Worm (Caenorhabditis elegans) whole organism, L1 larva: Measurements from ENCODE around the gene algn-12.

Source experiments
- C04F5.9 ChIP-seq: sonication (generic microtip); optimal IDR thresholded peaks from 2 replicates; lab custom pipeline; 2016; ENCODE audit warnings: missing genetic modification characterization, missing compliant biosample characterization
- C34B4.2 ChIP-seq: sonication (generic microtip); optimal IDR thresholded peaks from 2 replicates; lab custom pipeline; 2017; ENCODE audit warnings: mild to moderate bottlenecking, missing genetic modification characterization, missing compliant biosample characterization
- F16B12.6 ChIP-seq: fragments of 150-350 bp; optimal IDR thresholded peaks from 2 replicates; lab custom pipeline; 2014; ENCODE audit warnings: missing biosample characterization, missing genetic modification characterization
- aha-1 ChIP-seq: fragments of 150-350 bp; optimal IDR thresholded peaks from 2 replicates; lab custom pipeline; 2014; ENCODE audit warnings: missing biosample characterization, missing genetic modification characterization
- blmp-1 ChIP-seq: fragments of 150-350 bp; optimal IDR thresholded peaks from 2 replicates; lab custom pipeline; 2014; ENCODE audit warnings: missing biosample characterization, missing genetic modification characterization
- ceh-8 ChIP-seq: fragments of 200-800 bp; sonication (Bioruptor generic); optimal IDR thresholded peaks from 2 replicates; lab custom pipeline; 2018; ENCODE audit warnings: mild to moderate bottlenecking, missing genetic modification characterization, moderate library complexity, missing compliant biosample characterization
- ceh-82 ChIP-seq, 3 experiments: fragments of 150-350 bp in 1 of 3; sonication (generic microtip) in 2 of 3; optimal IDR thresholded peaks; 2 replicates each; lab custom pipeline; 2014 to 2017; ENCODE audit warnings: missing biosample characterization in 3 of 3, missing genetic modification characterization in 3 of 3
- ceh-88 ChIP-seq: fragments of 200-800 bp; sonication (Bioruptor generic); IDR thresholded peaks from 2 replicates; pipeline ENCODE4 v1.3.6; 2022; ENCODE audit warnings: missing genetic modification characterization, missing compliant biosample characterization
- dpl-1 ChIP-seq, 3 experiments: fragments of 150-350 bp in 2 of 3; sonication (generic microtip) in 1 of 3; optimal IDR thresholded peaks; 2 replicates each; lab custom pipeline; 2014 to 2017; ENCODE audit warnings: missing biosample characterization in 3 of 3, missing genetic modification characterization in 3 of 3, missing genetic modification reagents in 3 of 3
- dsc-1 ChIP-seq: sonication (generic microtip); optimal IDR thresholded peaks from 2 replicates; lab custom pipeline; 2016; ENCODE audit warnings: mild to moderate bottlenecking, missing genetic modification characterization, missing compliant biosample characterization
- egl-13 ChIP-seq: sonication (generic microtip); optimal IDR thresholded peaks from 2 replicates; lab custom pipeline; 2016; ENCODE audit warnings: missing genotype, missing genetic modification reagents, missing genetic modification characterization, missing compliant biosample characterization
- egl-27 ChIP-seq, 2 experiments: fragments of 150-350 bp in 1 of 2; sonication (generic microtip); optimal IDR thresholded peaks; 3 replicates each; lab custom pipeline; 2017 to 2018; ENCODE audit warnings: missing biosample characterization in 2 of 2, missing genetic modification characterization in 2 of 2, missing genetic modification reagents in 2 of 2
- elt-3 ChIP-seq, 6 experiments: fragments of 150-350 bp in 1 of 6; sonication (generic microtip); optimal IDR thresholded peaks; 2 replicates each; lab custom pipeline; 2017 to 2018; ENCODE audit warnings: missing biosample characterization in 6 of 6, missing genetic modification characterization in 6 of 6, inconsistent platforms in 1 of 6
- fos-1 ChIP-seq: fragments of 150-350 bp; optimal IDR thresholded peaks from 2 replicates; lab custom pipeline; 2014; ENCODE audit warnings: missing biosample characterization, missing genetic modification characterization
- jun-1 ChIP-seq: fragments of 150-350 bp; optimal IDR thresholded peaks from 2 replicates; lab custom pipeline; 2014; ENCODE audit warnings: missing biosample characterization, missing genetic modification reagents, missing genetic modification characterization
- lin-15B ChIP-seq: fragments of 150-350 bp; sonication (generic microtip); optimal IDR thresholded peaks from 3 replicates; lab custom pipeline; 2014; ENCODE audit warnings: missing biosample characterization, missing genetic modification characterization
- lin-35 ChIP-seq, 2 experiments: fragments of 150-350 bp; optimal IDR thresholded peaks; 2 replicates each; lab custom pipeline; 2014; ENCODE audit warnings: missing biosample characterization in 2 of 2, missing genetic modification characterization in 2 of 2, missing genetic modification reagents in 2 of 2
- mdl-1 ChIP-seq, 2 experiments: fragments of 150-350 bp; optimal IDR thresholded peaks; 2 replicates each; lab custom pipeline; 2014 to 2017; ENCODE audit warnings: missing biosample characterization in 2 of 2, missing genetic modification characterization in 2 of 2, inconsistent platforms in 1 of 2
- mef-2 ChIP-seq: fragments of 150-350 bp; optimal IDR thresholded peaks from 2 replicates; lab custom pipeline; 2014; ENCODE audit warnings: missing biosample characterization, missing genetic modification characterization
- nhr-11 ChIP-seq: fragments of 150-350 bp; optimal IDR thresholded peaks from 2 replicates; lab custom pipeline; 2014; ENCODE audit warnings: missing biosample characterization, missing genetic modification characterization
- nhr-20 ChIP-seq: sonication (generic microtip); optimal IDR thresholded peaks from 2 replicates; lab custom pipeline; 2016; ENCODE audit warnings: mild to moderate bottlenecking, missing genetic modification characterization, missing compliant biosample characterization
- nhr-28 ChIP-seq: fragments of 150-350 bp; optimal IDR thresholded peaks from 2 replicates; lab custom pipeline; 2014; ENCODE audit warnings: missing biosample characterization, missing genetic modification characterization
- nhr-71 ChIP-seq: sonication (generic microtip); optimal IDR thresholded peaks from 2 replicates; lab custom pipeline; 2016; ENCODE audit warnings: mild to moderate bottlenecking, missing genetic modification characterization, moderate library complexity, missing compliant biosample characterization
- nhr-76 ChIP-seq: sonication (generic microtip); optimal IDR thresholded peaks from 2 replicates; lab custom pipeline; 2017; ENCODE audit warnings: missing biosample characterization, missing genetic modification characterization
- nhr-77 ChIP-seq: fragments of 150-350 bp; optimal IDR thresholded peaks from 2 replicates; lab custom pipeline; 2014; ENCODE audit warnings: missing biosample characterization, missing genetic modification characterization
- nhr-84 ChIP-seq: sonication (generic microtip); optimal IDR thresholded peaks from 2 replicates; lab custom pipeline; 2017; ENCODE audit warnings: missing biosample characterization, missing genetic modification characterization
- nhr-85 ChIP-seq: sonication (generic microtip); peaks from one replicate; lab custom pipeline; 2016; ENCODE audit warnings: missing genetic modification characterization, inconsistent platforms, missing compliant biosample characterization
- nhr-90 ChIP-seq: sonication (generic microtip); optimal IDR thresholded peaks from 2 replicates; lab custom pipeline; 2016; ENCODE audit warnings: mild to moderate bottlenecking, missing genetic modification characterization, missing compliant biosample characterization; ENCODE audit not compliant: poor library complexity
- pax-3 ChIP-seq: fragments of 200-800 bp; sonication (Bioruptor generic); optimal IDR thresholded peaks from 2 replicates; lab custom pipeline; 2018; ENCODE audit warnings: mild to moderate bottlenecking, missing genetic modification characterization, moderate library complexity, missing compliant biosample characterization
- snpc-4 ChIP-seq: fragments of 150-350 bp; optimal IDR thresholded peaks from 2 replicates; lab custom pipeline; 2014; ENCODE audit warnings: missing biosample characterization, missing genetic modification characterization
- sptf-1 ChIP-seq: fragments of 150-350 bp; optimal IDR thresholded peaks from 2 replicates; lab custom pipeline; 2014; ENCODE audit warnings: missing biosample characterization, missing genetic modification characterization
- swsn-7 ChIP-seq: sonication (generic microtip); optimal IDR thresholded peaks from 2 replicates; lab custom pipeline; 2016; ENCODE audit warnings: missing genetic modification characterization, missing compliant biosample characterization
- tbx-2 ChIP-seq: sonication (generic microtip); optimal IDR thresholded peaks from 2 replicates; lab custom pipeline; 2016; ENCODE audit warnings: missing genetic modification characterization, missing compliant biosample characterization
- tlp-1 ChIP-seq: fragments of 150-350 bp; optimal IDR thresholded peaks from 2 replicates; lab custom pipeline; 2014; ENCODE audit warnings: missing biosample characterization, missing genetic modification characterization
- ztf-11 ChIP-seq, 2 experiments: sonication (generic microtip); optimal IDR thresholded peaks; 2 replicates each; lab custom pipeline; 2016 to 2017; ENCODE audit warnings: missing genetic modification characterization in 2 of 2, missing biosample characterization in 1 of 2, missing compliant biosample characterization in 1 of 2

Gene algn-12

DNA sequence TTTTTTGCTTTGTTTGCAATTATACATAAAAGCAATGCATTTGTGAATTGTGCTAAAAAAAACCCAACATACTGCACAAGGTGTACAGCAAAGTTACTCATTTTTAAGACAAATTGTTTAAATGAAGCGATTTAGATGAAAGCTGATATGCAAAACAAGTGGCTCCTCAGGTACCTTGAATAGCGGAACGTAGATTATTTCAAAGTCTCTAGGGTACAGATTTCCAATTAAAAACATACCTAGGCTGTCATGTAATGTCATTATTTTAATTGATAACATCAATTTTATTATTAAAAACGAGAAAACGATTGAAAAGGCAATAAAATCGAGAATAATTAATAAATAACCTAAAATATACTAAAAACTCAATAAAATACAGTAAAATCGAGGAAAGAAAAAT is 27.2 kb downstream of the algn-12 start, which contains the start of gene str-139:
Gene str-139 (minus strand): TSS at position 101 of the 400 bp plus-strand sequence.
- no peak for TF ChIP-seq mef-2 (tag; lab: Kevin White, UChicago)
- no peak for TF ChIP-seq F16B12.6 (tag; lab: Kevin White, UChicago)
- TF ChIP-seq egl-27 (tag; optimal IDR thresholded peaks at IDR 0.05; lab: Kevin White, UChicago), result no peak
- no peak for TF ChIP-seq nhr-84 (tag; lab: Kevin White, UChicago)
- no peak for TF ChIP-seq swsn-7 (tag; lab: Kevin White, UChicago)
- no peak for TF ChIP-seq jun-1
- TF ChIP-seq sptf-1, result no peak
- TF ChIP-seq snpc-4, result no peak
- TF ChIP-seq C34B4.2, result no peak
- no peak for TF ChIP-seq ztf-11 (tag; optimal IDR thresholded peaks at IDR 0.05; lab: Kevin White, UChicago)
- TF ChIP-seq pax-3, result no peak
- TF ChIP-seq egl-13 (tag; lab: Kevin White, UChicago), result no peak
- no peak for TF ChIP-seq ceh-88
- TF ChIP-seq tbx-2 (tag; lab: Kevin White, UChicago), result no peak
- TF ChIP-seq elt-3 (tag; optimal IDR thresholded peaks at IDR 0.05; lab: Kevin White, UChicago), result no peak
- no peak for TF ChIP-seq C04F5.9

DNA sequence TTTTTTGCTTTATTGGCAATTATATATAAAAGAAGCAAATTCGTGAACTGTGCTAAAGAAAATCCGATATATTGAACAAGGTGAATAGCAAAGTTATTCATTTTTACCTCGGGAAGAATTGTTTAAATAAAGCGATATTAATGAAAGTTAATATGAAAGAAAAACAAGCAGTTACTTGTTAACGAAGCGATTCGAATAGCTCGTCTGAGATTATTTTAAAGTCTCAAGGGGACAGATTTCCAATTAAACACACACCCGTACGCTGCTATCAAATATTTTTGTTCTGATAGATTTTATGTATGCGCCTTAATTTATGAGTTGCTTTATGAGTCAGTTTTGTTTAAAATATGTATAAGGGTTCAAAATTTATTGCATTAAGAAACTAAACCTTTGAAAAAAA is 32.9 kb downstream of the algn-12 start, which contains the start of gene str-140:
Gene str-140 (minus strand): TSS at position 101 of the 400 bp plus-strand sequence.
- TF ChIP-seq nhr-28 (tag; lab: Kevin White, UChicago) (no peak), fos-1 (tag; lab: Kevin White, UChicago) (no peak), mdl-1 (tag; optimal IDR thresholded peaks at IDR 0.05; lab: Kevin White, UChicago) (no peak), pax-3 (no peak), egl-13 (tag; lab: Kevin White, UChicago) (no peak), lin-15B (tag; lab: Kevin White, UChicago) (no peak), ceh-82 (tag; optimal IDR thresholded peaks at IDR 0.05; lab: Kevin White, UChicago) (no peak)

DNA sequence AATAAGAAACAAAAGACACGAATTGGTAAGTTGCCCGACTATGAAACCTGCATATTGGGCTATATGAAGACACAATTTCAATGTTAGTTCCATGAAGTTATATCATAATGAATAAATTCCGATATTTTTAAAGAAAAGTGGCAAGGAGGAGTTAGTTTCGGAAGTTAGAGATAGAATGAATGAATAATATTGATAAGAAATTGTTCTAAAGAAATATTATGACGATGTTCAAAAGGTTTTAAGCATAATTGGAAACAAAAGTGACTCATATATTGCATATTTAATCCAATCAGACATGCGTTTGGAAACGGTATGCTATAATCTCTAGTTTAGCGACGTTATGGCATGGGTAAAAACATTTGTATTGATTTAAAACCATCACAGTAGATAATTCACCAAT is 34.7 kb downstream of the algn-12 start, which contains the start of gene str-143:
Gene str-143 (minus strand): TSS at position 101 of the 400 bp plus-strand sequence.
- TF ChIP-seq nhr-76 (tag; lab: Kevin White, UChicago), result no peak
- no peak for TF ChIP-seq nhr-11 (tag; lab: Kevin White, UChicago)
- no peak for TF ChIP-seq C04F5.9
- no peak for TF ChIP-seq mef-2 (tag; lab: Kevin White, UChicago)
- no peak for TF ChIP-seq nhr-71 (tag; lab: Kevin White, UChicago)
- no peak for TF ChIP-seq egl-13 (tag; lab: Kevin White, UChicago)
- TF ChIP-seq ztf-11 (tag; optimal IDR thresholded peaks at IDR 0.05; lab: Kevin White, UChicago), result no peak
- TF ChIP-seq fos-1 (tag; lab: Kevin White, UChicago), result no peak
- TF ChIP-seq ceh-8, result no peak
- no peak for TF ChIP-seq lin-35 (GFP tag; optimal IDR thresholded peaks at IDR 0.05; lab: Kevin White, UChicago)
- TF ChIP-seq ceh-88, result no peak
- no peak for TF ChIP-seq egl-27 (tag; optimal IDR thresholded peaks at IDR 0.05; lab: Kevin White, UChicago)
- TF ChIP-seq, all 84 proteins: peak for 0

DNA sequence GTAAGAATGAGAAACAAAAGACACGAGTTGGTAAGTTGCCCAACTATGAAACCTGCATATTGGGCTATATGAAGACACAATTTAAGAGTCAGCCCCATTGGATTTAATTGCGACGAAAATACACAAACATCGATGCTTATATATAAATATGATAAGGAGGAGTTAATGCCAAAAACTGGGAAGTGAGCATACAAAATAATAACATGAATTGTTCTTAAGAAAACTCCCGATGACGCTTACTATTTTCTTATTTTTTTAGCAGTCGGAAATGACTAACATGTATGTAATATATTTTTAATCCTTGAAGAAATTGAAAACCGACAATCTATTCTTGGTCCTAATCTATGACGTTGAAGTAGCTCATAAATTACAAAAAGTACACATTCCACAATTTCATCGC is 37.1 kb downstream of the algn-12 start, which contains the start of gene str-144:
Gene str-144 (minus strand): TSS at position 101 of the 400 bp plus-strand sequence.
- TF ChIP-seq dsc-1 (tag; lab: Kevin White, UChicago) (peak; percentile 15), lin-35 (GFP tag; optimal IDR thresholded peaks at IDR 0.05; lab: Kevin White, UChicago) (no peak)

DNA sequence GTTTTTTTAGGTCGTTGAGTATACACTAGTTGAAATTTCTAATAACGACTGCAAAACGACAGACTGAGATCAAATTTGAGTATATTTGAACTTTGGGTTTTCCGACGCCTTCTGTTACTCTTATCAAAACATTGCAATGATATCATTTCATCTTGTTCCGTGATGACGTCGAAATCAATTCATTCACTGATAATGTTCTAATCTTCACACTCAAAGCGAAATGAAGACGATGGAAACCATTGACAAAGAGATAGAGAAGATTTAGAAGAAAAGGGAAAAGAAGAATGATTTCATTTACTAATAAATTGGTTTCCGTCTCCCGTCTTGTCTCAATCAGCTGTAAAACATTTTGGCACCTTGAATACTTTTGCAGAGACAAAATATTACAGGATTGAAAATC is 38.3 kb downstream of the algn-12 start:
- TF ChIP-seq nhr-20 (peak; percentile 29), nhr-77 (tag; lab: Kevin White, UChicago) (no peak), blmp-1 (peak; percentile 89), nhr-90 (tag; lab: Kevin White, UChicago) (no peak), dsc-1 (tag; lab: Kevin White, UChicago) (peak; percentile 56), nhr-85 (tag; lab: Kevin White, UChicago) (peak; percentile 85), tlp-1 (tag; lab: Kevin White, UChicago) (no peak), dpl-1 (GFP tag; optimal IDR thresholded peaks at IDR 0.05; lab: Kevin White, UChicago) (no peak), elt-3 (tag; optimal IDR thresholded peaks at IDR 0.05; lab: Kevin White, UChicago) (peak in 5 of 6 experiments; percentile 78 to 89 (median 86)), swsn-7 (tag; lab: Kevin White, UChicago) (no peak), aha-1 (no peak)
- TF ChIP-seq, all 84 proteins: peak for 5
